Fruit fly (Drosophila melanogaster): Measurements from ENCODE around the gene CG15594.

DNA sequence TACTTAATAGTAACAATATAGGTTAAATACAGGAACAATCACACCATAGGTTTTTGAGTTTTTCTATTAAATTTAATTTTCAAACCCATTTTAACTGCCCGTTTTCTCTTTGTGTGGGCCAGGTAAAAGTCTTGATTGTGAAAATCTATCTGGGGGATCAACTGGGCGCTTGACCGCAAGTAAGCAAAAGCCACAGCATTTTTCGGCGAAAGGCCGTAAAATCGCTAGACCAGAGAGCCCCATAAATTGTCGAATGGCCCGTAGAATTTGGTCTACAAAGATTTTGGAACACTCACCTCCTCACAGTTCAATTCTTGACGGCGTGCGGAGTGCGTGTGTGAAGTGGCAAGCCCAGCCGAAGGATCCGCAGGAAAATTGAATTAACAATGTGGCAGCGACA, at the start of gene CG15594:
- TF ChIP-seq psq (optimal IDR thresholded peaks at IDR 0.05) (no peak), insv (optimal IDR thresholded peaks at IDR 0.05) (no peak), ttk (optimal IDR thresholded peaks at IDR 0.05) (no peak), h (optimal IDR thresholded peaks at IDR 0.05) (no peak), Myc (optimal IDR thresholded peaks at IDR 0.05) (no peak)

All from Kc167 (cell line).